Fruit fly (Drosophila melanogaster) whole organism, pupa: ENCODE data around the gene gdl-ORF39.

Experiments
- CG10348 ChIP-seq: fragments of 200-800 bp; sonication (Bioruptor generic); IDR thresholded peaks from 2 replicates; pipeline ENCODE4 v1.3.6; 2022; ENCODE audit warnings: missing biosample characterization, missing genetic modification characterization
- CG12605 ChIP-seq: fragments of 200-800 bp; sonication (Bioruptor generic); IDR thresholded peaks from 2 replicates; pipeline ENCODE4 v1.3.6; 2022; ENCODE audit warnings: missing biosample characterization, missing genetic modification characterization
- CG13204 ChIP-seq: fragments of 200-800 bp; sonication (Bioruptor generic); optimal IDR thresholded peaks from 2 replicates; lab custom pipeline; 2018; ENCODE audit warnings: missing biosample characterization, mild to moderate bottlenecking, missing genetic modification characterization, moderate library complexity
- CG14655 ChIP-seq: fragments of 200-800 bp; sonication (Bioruptor generic); optimal IDR thresholded peaks from 3 replicates; lab custom pipeline; 2017; ENCODE audit warnings: mild to moderate bottlenecking, missing biosample characterization, missing genetic modification reagents, missing genetic modification characterization
- CG15710 ChIP-seq: fragments of 200-800 bp; sonication (Bioruptor generic); optimal IDR thresholded peaks from 2 replicates; lab custom pipeline; 2018; ENCODE audit warnings: missing biosample characterization, mild to moderate bottlenecking, missing genetic modification characterization, moderate library complexity
- CG17806 ChIP-seq: fragments of 200-800 bp; sonication (Bioruptor generic); optimal IDR thresholded peaks from 2 replicates; lab custom pipeline; 2018; ENCODE audit warnings: missing biosample characterization, mild to moderate bottlenecking, missing genetic modification characterization, moderate library complexity
- CG32121 ChIP-seq: fragments of 200-800 bp; sonication (Bioruptor generic); IDR thresholded peaks from 2 replicates; pipeline ENCODE4 v1.3.6; 2022; ENCODE audit warnings: missing biosample characterization, missing genetic modification characterization
- CG34367 ChIP-seq: fragments of 200-800 bp; sonication (Bioruptor generic); optimal IDR thresholded peaks from 2 replicates; lab custom pipeline; 2018; ENCODE audit warnings: missing biosample characterization, mild to moderate bottlenecking, missing genetic modification characterization
- CG4496 ChIP-seq: fragments of 200-800 bp; sonication (Bioruptor generic); IDR thresholded peaks from 3 replicates; pipeline ENCODE4 v1.3.6; 2022; ENCODE audit warnings: missing biosample characterization, missing genetic modification characterization
- CG8159 ChIP-seq: fragments of 200-800 bp; sonication (Bioruptor generic); optimal IDR thresholded peaks from 3 replicates; lab custom pipeline; 2018; ENCODE audit warnings: missing biosample characterization, mild to moderate bottlenecking, missing genetic modification characterization, moderate library complexity
- CG9948 ChIP-seq: fragments of 200-800 bp; sonication (Bioruptor generic); optimal IDR thresholded peaks from 2 replicates; lab custom pipeline; 2018; ENCODE audit warnings: missing biosample characterization, mild to moderate bottlenecking, missing genetic modification characterization, moderate library complexity
- D1 ChIP-seq: fragments of 200-800 bp; sonication (Bioruptor generic); optimal IDR thresholded peaks from 2 replicates; lab custom pipeline; 2018; ENCODE audit warnings: missing biosample characterization, mild to moderate bottlenecking, missing genetic modification characterization, moderate library complexity
- EcR ChIP-seq: fragments of 200-800 bp; sonication (Bioruptor generic); optimal IDR thresholded peaks from 3 replicates; lab custom pipeline; 2019; ENCODE audit warnings: missing biosample characterization, missing genetic modification characterization, mild to moderate bottlenecking, moderate library complexity, missing genetic modification reagents
- Ets98B ChIP-seq: fragments of 200-800 bp; sonication (Bioruptor generic); IDR thresholded peaks from 2 replicates; pipeline ENCODE4 v1.3.6; 2022; ENCODE audit warnings: missing biosample characterization, missing genetic modification characterization
- Pif1A ChIP-seq: fragments of 200-800 bp; sonication (Bioruptor generic); optimal IDR thresholded peaks from 3 replicates; lab custom pipeline; 2016; ENCODE audit warnings: missing biosample characterization, missing genetic modification characterization
- Pif1B ChIP-seq: fragments of 200-800 bp; sonication (Bioruptor generic); optimal IDR thresholded peaks from 3 replicates; lab custom pipeline; 2016; ENCODE audit warnings: missing biosample characterization, missing genetic modification characterization
- Snoo ChIP-seq: fragments of 200-800 bp; sonication (Bioruptor generic); optimal IDR thresholded peaks from 3 replicates; lab custom pipeline; 2017; ENCODE audit warnings: missing biosample characterization, mild to moderate bottlenecking, missing genetic modification characterization, inconsistent platforms
- fd96Ca ChIP-seq: fragments of 200-800 bp; sonication (Bioruptor generic); IDR thresholded peaks from 3 replicates; pipeline ENCODE4 v1.3.6; 2022; ENCODE audit warnings: missing biosample characterization, missing genetic modification characterization
- gl ChIP-seq: fragments of 200-800 bp; sonication (Bioruptor generic); optimal IDR thresholded peaks from 2 replicates; lab custom pipeline; 2018; ENCODE audit warnings: missing biosample characterization, mild to moderate bottlenecking, missing genetic modification characterization
- rn ChIP-seq: fragments of 200-800 bp; sonication (Bioruptor generic); IDR thresholded peaks from 2 replicates; pipeline ENCODE4 v1.3.6; 2022; ENCODE audit warnings: missing biosample characterization, missing genetic modification characterization

Gene gdl-ORF39

dm6 chr3L:15509398-15509797 lies at the start of gene gdl-ORF39, which contains the start of gene gdl:
Gene gdl-ORF39, plus strand, starts transcription at chr3L:15509445.
Gene gdl, plus strand, starts transcription at chr3L:15509445.
- no peak for TF ChIP-seq CG17806 (tag; lab: Kevin White, UChicago)
- TF ChIP-seq Pif1A (GFP tag; lab: Kevin White, UChicago) = no peak
- no peak for TF ChIP-seq gl (tag; lab: Kevin White, UChicago)
- TF ChIP-seq CG4496 (GFP tag; lab: Robert Waterston, UW) = no peak
- no peak for TF ChIP-seq fd96Ca
- no peak for TF ChIP-seq CG15710 (tag; lab: Kevin White, UChicago)
- TF ChIP-seq CG9948 (tag; lab: Kevin White, UChicago) = no peak
- TF ChIP-seq CG12605 (GFP tag; lab: Robert Waterston, UW) = no peak
- no peak for TF ChIP-seq EcR (GFP tag; lab: Kevin White, UChicago)
- no peak for TF ChIP-seq CG32121 (GFP tag; lab: Robert Waterston, UW)
- TF ChIP-seq CG13204 (GFP tag; lab: Kevin White, UChicago) = no peak
- no peak for TF ChIP-seq CG8159 (tag; lab: Kevin White, UChicago)
- no peak for TF ChIP-seq Pif1B
- no peak for TF ChIP-seq CG34367
- no peak for TF ChIP-seq rn (GFP tag; lab: Robert Waterston, UW)
- no peak for TF ChIP-seq CG10348 (GFP tag; lab: Robert Waterston, UW)
- TF ChIP-seq Snoo (tag; lab: Kevin White, UChicago) = no peak

dm6 chr3L:15474010-15474409 lies 35.2 kb upstream of the gdl-ORF39 start, which contains the start of gene cocoon:
Gene cocoon, minus strand, starts transcription at chr3L:15474110.
- TF ChIP-seq Pif1B (no peak), CG32121 (GFP tag; lab: Robert Waterston, UW) (no peak), CG9948 (tag; lab: Kevin White, UChicago) (no peak), CG17806 (tag; lab: Kevin White, UChicago) (no peak), gl (tag; lab: Kevin White, UChicago) (no peak), rn (GFP tag; lab: Robert Waterston, UW) (no peak), EcR (GFP tag; lab: Kevin White, UChicago) (no peak)

- TF ChIP-seq CG14655 (GFP tag; lab: Kevin White, UChicago) (no peak), rn (GFP tag; lab: Robert Waterston, UW) (no peak), EcR (GFP tag; lab: Kevin White, UChicago) (no peak), CG4496 (GFP tag; lab: Robert Waterston, UW) (no peak), D1 (tag; lab: Kevin White, UChicago) (no peak), Ets98B (no peak), gl (tag; lab: Kevin White, UChicago) (no peak), CG15710 (tag; lab: Kevin White, UChicago) (no peak), CG13204 (GFP tag; lab: Kevin White, UChicago) (no peak), Pif1B (no peak), CG9948 (tag; lab: Kevin White, UChicago) (no peak), CG10348 (GFP tag; lab: Robert Waterston, UW) (no peak), CG34367 (no peak), Pif1A (GFP tag; lab: Kevin White, UChicago) (no peak), CG12605 (GFP tag; lab: Robert Waterston, UW) (no peak)
- TF ChIP-seq, all 21 proteins: peak for 0
Measured at dm6 chr3L:15485302-15485701, 23.9 kb upstream of the gdl-ORF39 start, which contains the start of gene Ran-like. Gene Ran-like, minus strand, starts transcription at chr3L:15485402.

dm6 chr3L:15493886-15494598 lies 15.2 kb upstream of the gdl-ORF39 start:
- no peak for TF ChIP-seq CG9948 (tag; lab: Kevin White, UChicago)
- no peak for TF ChIP-seq CG12605 (GFP tag; lab: Robert Waterston, UW)
- no peak for TF ChIP-seq CG13204 (GFP tag; lab: Kevin White, UChicago)
- TF ChIP-seq, all 21 proteins: peak for 0

dm6 chr3L:15494599-15495271 lies 14.5 kb upstream of the gdl-ORF39 start:
- TF ChIP-seq Pif1B (no peak), CG17806 (tag; lab: Kevin White, UChicago) (no peak), CG9948 (tag; lab: Kevin White, UChicago) (no peak), EcR (GFP tag; lab: Kevin White, UChicago) (no peak), CG15710 (tag; lab: Kevin White, UChicago) (no peak), gl (tag; lab: Kevin White, UChicago) (no peak), D1 (tag; lab: Kevin White, UChicago) (no peak), rn (GFP tag; lab: Robert Waterston, UW) (no peak)
- TF ChIP-seq, all 21 proteins: peak for 0

- TF ChIP-seq Pif1B (no peak), Pif1A (GFP tag; lab: Kevin White, UChicago) (no peak), CG32121 (GFP tag; lab: Robert Waterston, UW) (no peak), D1 (tag; lab: Kevin White, UChicago) (no peak), CG9948 (tag; lab: Kevin White, UChicago) (no peak), gl (tag; lab: Kevin White, UChicago) (no peak), CG34367 (no peak), CG8159 (tag; lab: Kevin White, UChicago) (no peak), CG14655 (GFP tag; lab: Kevin White, UChicago) (no peak), fd96Ca (no peak), CG13204 (GFP tag; lab: Kevin White, UChicago) (no peak), CG15710 (tag; lab: Kevin White, UChicago) (no peak)
Measured at dm6 chr3L:15495449-15495848, 13.8 kb upstream of the gdl-ORF39 start, which contains the start of gene CG12355. Gene CG12355, minus strand, starts transcription at chr3L:15495549.
